Fruit fly (Drosophila melanogaster) whole organism, wandering third instar larva: ENCODE results near the gene TbCMF46.

ENCODE experiments used
- Abd-B ChIP-seq: fragments of >200 bp; optimal IDR thresholded peaks from 2 replicates; lab custom pipeline; 2017; ENCODE audit warnings: missing biosample characterization, missing genetic modification characterization
- CG32264 ChIP-seq: fragments of 200-800 bp; sonication (Bioruptor generic); optimal IDR thresholded peaks from 2 replicates; lab custom pipeline; 2016; ENCODE audit warnings: missing biosample characterization, missing genetic modification characterization
- CG9705 ChIP-seq: fragments of 200-800 bp; sonication (Bioruptor generic); optimal IDR thresholded peaks from 2 replicates; lab custom pipeline; 2018; ENCODE audit warnings: missing biosample characterization, mild to moderate bottlenecking, missing genetic modification characterization
- CrebA ChIP-seq: fragments of 200-800 bp; sonication (Bioruptor generic); optimal IDR thresholded peaks from 2 replicates; lab custom pipeline; 2016; ENCODE audit warnings: missing biosample characterization, mild to moderate bottlenecking, missing genetic modification characterization, borderline replicate concordance
- Dfd ChIP-seq: fragments of >200 bp; optimal IDR thresholded peaks from 2 replicates; lab custom pipeline; 2017; ENCODE audit warnings: missing biosample characterization, missing genetic modification characterization
- Dif ChIP-seq: fragments of 200-275, 200-300 bp; sonication (Bioruptor generic); optimal IDR thresholded peaks from 2 replicates; lab custom pipeline; 2018; ENCODE audit warnings: missing biosample characterization, missing genetic modification characterization; ENCODE audit not compliant: partially characterized antibody
- GATAd ChIP-seq: sonication (Bioruptor generic); optimal IDR thresholded peaks from 2 replicates; lab custom pipeline; 2016; ENCODE audit warnings: missing biosample characterization, missing genetic modification characterization
- HLH106 ChIP-seq: fragments of 200-800 bp; optimal IDR thresholded peaks from 3 replicates; lab custom pipeline; 2019; ENCODE audit warnings: missing biosample characterization, mild to moderate bottlenecking, missing genetic modification characterization, moderate library complexity
- Hnf4 ChIP-seq: fragments of 200-800 bp; sonication (Bioruptor generic); optimal IDR thresholded peaks from 2 replicates; lab custom pipeline; 2016; ENCODE audit warnings: missing biosample characterization, mild to moderate bottlenecking, missing genetic modification characterization
- Hr83 ChIP-seq: fragments of 200-300 bp; sonication (Bioruptor generic); optimal IDR thresholded peaks from 2 replicates; lab custom pipeline; 2016; ENCODE audit warnings: missing biosample characterization, mild to moderate bottlenecking, missing genetic modification characterization, moderate library complexity; ENCODE audit not compliant: poor library complexity, severe bottlenecking
- Jra ChIP-seq: sonication (Bioruptor generic); optimal IDR thresholded peaks from 2 replicates; lab custom pipeline; 2016; ENCODE audit warnings: missing biosample characterization, missing genetic modification characterization
- Mio ChIP-seq: sonication (Bioruptor generic); optimal IDR thresholded peaks from 2 replicates; lab custom pipeline; 2016; ENCODE audit warnings: missing biosample characterization, missing genetic modification characterization
- Myc ChIP-seq: fragments of >200 bp; optimal IDR thresholded peaks from 2 replicates; lab custom pipeline; 2017
- N ChIP-seq: fragments of >200 bp; optimal IDR thresholded peaks from 2 replicates; lab custom pipeline; 2018; ENCODE audit warnings: missing biosample characterization, missing external identifiers, missing genetic modification characterization
- Rel ChIP-seq, 2 experiments: fragments of 200-800 bp; sonication (Bioruptor generic) in 1 of 2; optimal IDR thresholded peaks; 2 replicates in 1 of 2; 3 replicates in 1 of 2; lab custom pipeline; 2016 to 2019; ENCODE audit warnings: mild to moderate bottlenecking in 2 of 2, missing biosample characterization in 2 of 2, missing genetic modification characterization in 2 of 2, moderate library complexity in 1 of 2
- Sp1 ChIP-seq: fragments of 200-800 bp; sonication (Bioruptor generic); optimal IDR thresholded peaks from 3 replicates; lab custom pipeline; 2019; ENCODE audit warnings: missing biosample characterization, mild to moderate bottlenecking, missing genetic modification characterization, moderate library complexity
- Vsx2 ChIP-seq: fragments of 200-300, 225-300 bp; sonication (Bioruptor generic); optimal IDR thresholded peaks from 2 replicates; lab custom pipeline; 2018; ENCODE audit warnings: missing biosample characterization, missing genetic modification characterization; ENCODE audit not compliant: partially characterized antibody
- br ChIP-seq: fragments of 200-800 bp; sonication (Bioruptor generic); optimal IDR thresholded peaks from 2 replicates; lab custom pipeline; 2016; ENCODE audit warnings: missing biosample characterization, missing genetic modification characterization
- brk ChIP-seq: fragments of 200-800 bp; sonication (Bioruptor generic); optimal IDR thresholded peaks from 2 replicates; lab custom pipeline; 2016; ENCODE audit warnings: missing biosample characterization, mild to moderate bottlenecking, missing genetic modification characterization
- dl ChIP-seq, 2 experiments: fragments of 175-275, 200-275 bp in 1 of 2; fragments of 200-275 bp in 1 of 2; sonication (Bioruptor generic); optimal IDR thresholded peaks; lab custom pipeline; 2018; ENCODE audit warnings: mild to moderate bottlenecking in 2 of 2, missing biosample characterization in 2 of 2, missing genetic modification characterization in 2 of 2, moderate library complexity in 2 of 2; ENCODE audit not compliant: partially characterized antibody in 2 of 2, insufficient read depth in 1 of 2
- dmrt93B ChIP-seq: fragments of 200-800 bp; sonication (Bioruptor generic); optimal IDR thresholded peaks from 2 replicates; lab custom pipeline; 2018; ENCODE audit warnings: missing biosample characterization, mild to moderate bottlenecking, missing genetic modification characterization
- dsf ChIP-seq: sonication (Bioruptor generic); optimal IDR thresholded peaks from 2 replicates; lab custom pipeline; 2016; ENCODE audit warnings: missing biosample characterization, missing genetic modification characterization, borderline replicate concordance
- ey ChIP-seq: fragments of 200-800 bp; sonication (Bioruptor generic); optimal IDR thresholded peaks from 2 replicates; lab custom pipeline; 2016; ENCODE audit warnings: missing biosample characterization, missing genetic modification characterization
- foxo ChIP-seq, 2 experiments: fragments of 200-800 bp; sonication (Bioruptor generic); optimal IDR thresholded peaks; 2 replicates in 1 of 2; 3 replicates in 1 of 2; lab custom pipeline; 2016 to 2017; ENCODE audit warnings: missing biosample characterization in 2 of 2, missing genetic modification characterization in 2 of 2
- fru ChIP-seq: fragments of 200-800 bp; sonication (Bioruptor generic); optimal IDR thresholded peaks from 3 replicates; lab custom pipeline; 2016; ENCODE audit warnings: missing biosample characterization, mild to moderate bottlenecking, missing genetic modification characterization
- h ChIP-seq: fragments of 200-800 bp; sonication (Bioruptor generic); optimal IDR thresholded peaks from 3 replicates; lab custom pipeline; 2016; ENCODE audit warnings: missing biosample characterization, mild to moderate bottlenecking, missing genetic modification characterization
- jim ChIP-seq: fragments of 175-275, 200-325 bp; sonication (Bioruptor generic); optimal IDR thresholded peaks from 2 replicates; lab custom pipeline; 2016; ENCODE audit warnings: missing biosample characterization, mild to moderate bottlenecking, missing genetic modification characterization
- lola ChIP-seq: fragments of >200 bp; optimal IDR thresholded peaks from 2 replicates; lab custom pipeline; 2017; ENCODE audit warnings: missing biosample characterization, missing genetic modification characterization
- pan ChIP-seq: fragments of >200 bp; optimal IDR thresholded peaks from 2 replicates; lab custom pipeline; 2017
- psq ChIP-seq: fragments of 200-800 bp; sonication (Bioruptor generic); optimal IDR thresholded peaks from 3 replicates; lab custom pipeline; 2017; ENCODE audit warnings: missing biosample characterization, mild to moderate bottlenecking, missing genetic modification characterization, moderate library complexity
- rgr ChIP-seq: fragments of 200-800 bp; sonication (Bioruptor generic); optimal IDR thresholded peaks from 3 replicates; lab custom pipeline; 2016; ENCODE audit warnings: missing biosample characterization, mild to moderate bottlenecking, missing genetic modification characterization
- sage ChIP-seq: fragments of 200-800 bp; sonication (Bioruptor generic); optimal IDR thresholded peaks from 2 replicates; lab custom pipeline; 2016; ENCODE audit warnings: missing biosample characterization, mild to moderate bottlenecking, missing genetic modification characterization
- sv ChIP-seq: fragments of 200-800 bp; sonication (Bioruptor generic); optimal IDR thresholded peaks from 3 replicates; lab custom pipeline; 2016; ENCODE audit warnings: missing biosample characterization, missing genetic modification characterization
- tai ChIP-seq: sonication (Bioruptor generic); optimal IDR thresholded peaks from 2 replicates; lab custom pipeline; 2016; ENCODE audit warnings: missing biosample characterization, missing genetic modification characterization
- usp ChIP-seq: fragments of >200 bp; optimal IDR thresholded peaks from 2 replicates; lab custom pipeline; 2017; ENCODE audit warnings: missing biosample characterization, missing genetic modification characterization
- woc ChIP-seq: sonication (Bioruptor generic); optimal IDR thresholded peaks from 2 replicates; lab custom pipeline; 2016; ENCODE audit warnings: missing biosample characterization, mild to moderate bottlenecking, missing genetic modification characterization

The TbCMF46 gene

DNA sequence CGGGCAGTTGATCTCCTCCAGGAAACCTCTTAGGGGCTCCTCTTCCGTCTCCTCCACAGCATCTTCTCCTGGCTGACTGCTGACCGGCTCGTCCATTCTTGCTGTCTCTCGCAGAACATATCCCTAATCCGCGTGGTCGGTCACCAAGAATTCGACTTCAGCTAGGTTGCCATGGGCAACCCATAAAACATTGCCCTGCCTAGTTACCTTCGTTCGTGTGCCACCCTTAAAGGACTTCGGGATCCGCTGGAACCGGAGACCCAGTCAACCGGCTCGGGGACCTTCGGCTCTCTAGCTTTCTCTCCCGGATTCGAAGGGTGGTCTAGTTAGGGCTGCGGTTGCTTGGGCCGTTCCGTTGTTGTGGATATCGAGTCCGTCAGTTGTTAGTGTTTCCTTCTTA is at the start of gene TbCMF46, which contains the start of gene CG42366:
TbCMF46 (minus strand) TSS at position 101 of the 400 bp plus-strand sequence.
CG42366 (plus strand) TSS at position 397 of the 400 bp plus-strand sequence.
- TF ChIP-seq woc (no peak), Jra (GFP tag; lab: Kevin White, UChicago) (no peak), rgr (no peak), Dfd (no peak), CG32264 (no peak), tai (GFP tag; lab: Kevin White, UChicago) (no peak), Sp1 (GFP tag; lab: Kevin White, UChicago) (no peak), Vsx2 (GFP tag; lab: Kevin White, UChicago) (no peak), N (GFP tag; lab: Kevin White, UChicago) (no peak), sv (GFP tag; lab: Kevin White, UChicago) (no peak), usp (GFP tag; lab: Kevin White, UChicago) (no peak), GATAd (no peak), jim (GFP tag; lab: Kevin White, UChicago) (no peak), Abd-B (GFP tag; lab: Kevin White, UChicago) (no peak), psq (GFP tag; lab: Kevin White, UChicago) (no peak), Myc (no peak), Rel (GFP tag; optimal IDR thresholded peaks at IDR 0.05; lab: Kevin White, UChicago) (no peak), Rel (tag; optimal IDR thresholded peaks at IDR 0.05; lab: Kevin White, UChicago) (no peak), ey (no peak)
- TF ChIP-seq, all 38 proteins: peak for 0

DNA sequence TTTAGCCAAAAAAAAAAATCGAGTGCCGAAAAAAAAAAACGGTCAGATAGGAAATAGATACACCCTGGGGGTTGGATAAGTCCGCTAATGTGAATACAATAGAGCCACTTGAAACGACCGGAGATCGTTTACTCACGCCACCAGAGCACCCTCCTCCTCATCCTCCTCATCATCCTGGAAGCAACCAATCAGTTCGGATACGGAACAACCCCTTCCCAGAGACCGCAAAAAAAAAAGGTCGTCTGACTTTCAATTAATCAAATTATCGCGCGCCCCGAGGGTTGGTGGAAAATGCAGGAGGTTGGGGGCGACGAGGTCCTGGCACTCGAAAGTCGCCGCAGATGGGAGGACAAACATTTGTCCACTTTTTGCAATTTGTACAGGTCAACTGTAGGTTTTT is 48.0 kb upstream of the TbCMF46 start:
- no peak for TF ChIP-seq Jra (GFP tag; lab: Kevin White, UChicago)
- TF ChIP-seq Dif (GFP tag; lab: Kevin White, UChicago) = no peak
- TF ChIP-seq HLH106 (tag; lab: Kevin White, UChicago) = no peak
- TF ChIP-seq dmrt93B (GFP tag; lab: Kevin White, UChicago) = no peak
- no peak for TF ChIP-seq foxo (GFP tag; optimal IDR thresholded peaks at IDR 0.05; lab: Kevin White, UChicago)
- TF ChIP-seq Abd-B (GFP tag; lab: Kevin White, UChicago) = no peak
- TF ChIP-seq CG32264 = no peak
- no peak for TF ChIP-seq psq (GFP tag; lab: Kevin White, UChicago)
- TF ChIP-seq woc = no peak
- no peak for TF ChIP-seq Vsx2 (GFP tag; lab: Kevin White, UChicago)

DNA sequence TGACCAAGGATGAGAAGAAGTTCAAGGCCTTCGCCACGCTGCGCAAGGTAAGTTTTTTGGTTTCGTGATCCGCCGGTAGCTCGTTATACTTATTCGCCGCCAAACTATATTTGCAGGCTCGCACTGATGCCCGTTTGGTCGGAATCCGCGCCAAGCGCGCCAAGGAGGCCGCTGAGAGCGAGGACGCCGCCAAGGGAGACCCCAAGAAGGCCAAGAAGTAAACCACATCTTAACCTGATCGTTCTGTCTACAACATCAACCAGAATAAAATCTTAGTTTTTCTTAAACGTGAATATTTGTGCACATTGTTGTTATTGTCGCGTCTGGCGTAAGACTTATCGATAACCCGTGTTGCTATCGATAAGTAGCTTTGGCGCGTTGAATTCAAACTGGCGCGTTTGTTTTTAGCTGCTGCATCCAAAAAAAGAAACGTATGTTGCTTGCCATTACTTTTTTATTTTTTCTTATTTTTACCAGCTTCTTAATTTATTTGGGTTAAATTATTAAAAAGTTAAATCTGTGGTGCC is 43.6 kb upstream of the TbCMF46 start:
- TF ChIP-seq ey (no peak), foxo (GFP tag; optimal IDR thresholded peaks at IDR 0.05; lab: Kevin White, UChicago) (no peak), Mio (GFP tag; lab: Kevin White, UChicago) (no peak), HLH106 (tag; lab: Kevin White, UChicago) (no peak), lola (GFP tag; lab: Kevin White, UChicago) (no peak), dmrt93B (GFP tag; lab: Kevin White, UChicago) (no peak), h (GFP tag; lab: Kevin White, UChicago) (no peak), Jra (GFP tag; lab: Kevin White, UChicago) (no peak), pan (lab: Kevin White, UChicago) (no peak), dl (GFP tag; optimal IDR thresholded peaks at IDR 0.05; lab: Kevin White, UChicago; ENCODE audit: insufficient read depth in 1 of 2, partially characterized antibody in 2 of 2) (no peak), rgr (no peak), sv (GFP tag; lab: Kevin White, UChicago) (no peak), Dfd (no peak)

DNA sequence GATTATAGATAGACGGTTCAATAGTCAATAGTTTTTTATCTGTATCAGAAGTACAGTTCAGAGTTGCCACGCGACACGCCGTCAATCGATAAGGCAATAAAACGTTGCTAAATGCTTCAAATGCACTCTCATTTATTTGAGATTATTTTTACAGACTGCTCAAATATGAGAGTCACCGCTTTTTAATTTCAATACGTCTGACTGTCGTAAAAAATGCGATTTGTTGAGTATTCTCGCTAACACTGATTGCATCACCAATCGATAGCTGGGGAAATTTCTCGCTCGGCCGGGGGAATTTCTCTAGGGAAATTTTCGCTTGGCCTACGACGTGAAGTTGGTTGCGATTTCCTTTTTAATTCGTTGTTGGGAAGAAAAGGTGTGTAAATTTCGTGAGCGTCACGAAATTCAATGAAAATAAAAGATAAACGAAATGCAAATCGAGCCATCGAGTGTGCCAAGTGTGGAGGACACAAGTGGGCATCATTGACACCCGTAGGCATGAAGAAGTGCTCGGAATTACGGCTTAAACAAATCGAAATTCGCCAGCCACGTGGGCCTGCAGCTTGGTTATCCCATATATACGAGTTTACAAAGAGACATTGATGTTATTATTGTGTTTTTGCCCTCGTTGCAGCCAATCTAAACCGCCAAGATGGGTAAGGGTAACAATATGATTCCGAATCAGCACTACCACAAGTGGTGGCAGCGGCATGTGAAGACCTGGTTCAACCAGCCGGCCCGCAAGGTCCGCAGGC is 42.5 kb upstream of the TbCMF46 start, which contains the start of the genes Dref and RpL13:
Dref (minus strand) TSS at position 247 of the 755 bp plus-strand sequence.
RpL13 (plus strand) TSS at position 331 of the 755 bp plus-strand sequence.
- TF ChIP-seq Dif (GFP tag; lab: Kevin White, UChicago) (no peak), HLH106 (tag; lab: Kevin White, UChicago) (peak; percentile 81), sage (GFP tag; lab: Kevin White, UChicago) (no peak), dl (GFP tag; optimal IDR thresholded peaks at IDR 0.05; lab: Kevin White, UChicago; ENCODE audit: insufficient read depth in 1 of 2, partially characterized antibody in 2 of 2) (no peak), dmrt93B (GFP tag; lab: Kevin White, UChicago) (peak; percentile 86), Sp1 (GFP tag; lab: Kevin White, UChicago) (peak; percentile 93), psq (GFP tag; lab: Kevin White, UChicago) (peak; percentile 60), Abd-B (GFP tag; lab: Kevin White, UChicago) (no peak), pan (lab: Kevin White, UChicago) (no peak), rgr (peak; percentile 88), Mio (GFP tag; lab: Kevin White, UChicago) (peak; percentile 43), br (GFP tag; lab: Kevin White, UChicago) (peak; percentile 88), Jra (GFP tag; lab: Kevin White, UChicago) (peak; percentile 71), GATAd (no peak), N (GFP tag; lab: Kevin White, UChicago) (no peak), CrebA (GFP tag; lab: Kevin White, UChicago) (no peak), woc (peak; percentile 53), Hnf4 (GFP tag; lab: Kevin White, UChicago) (peak; percentile 84), foxo (GFP tag; optimal IDR thresholded peaks at IDR 0.05; lab: Kevin White, UChicago) (peak; percentile 67 to 73), Hr83 (GFP tag; lab: Kevin White, UChicago) (peak; percentile 94), usp (GFP tag; lab: Kevin White, UChicago) (no peak), CG9705 (GFP tag; lab: Kevin White, UChicago) (peak; percentile 88), jim (GFP tag; lab: Kevin White, UChicago) (no peak), Dfd (no peak), sv (GFP tag; lab: Kevin White, UChicago) (peak; percentile 65), ey (peak; percentile 74), h (GFP tag; lab: Kevin White, UChicago) (peak; percentile 90), lola (GFP tag; lab: Kevin White, UChicago) (no peak), brk (GFP tag; lab: Kevin White, UChicago) (no peak), dsf (GFP tag; lab: Kevin White, UChicago) (peak; percentile 53), fru (peak; percentile 83)
